Worm (Caenorhabditis elegans): ENCODE measurements around the gene F10B5.2.

DNA sequence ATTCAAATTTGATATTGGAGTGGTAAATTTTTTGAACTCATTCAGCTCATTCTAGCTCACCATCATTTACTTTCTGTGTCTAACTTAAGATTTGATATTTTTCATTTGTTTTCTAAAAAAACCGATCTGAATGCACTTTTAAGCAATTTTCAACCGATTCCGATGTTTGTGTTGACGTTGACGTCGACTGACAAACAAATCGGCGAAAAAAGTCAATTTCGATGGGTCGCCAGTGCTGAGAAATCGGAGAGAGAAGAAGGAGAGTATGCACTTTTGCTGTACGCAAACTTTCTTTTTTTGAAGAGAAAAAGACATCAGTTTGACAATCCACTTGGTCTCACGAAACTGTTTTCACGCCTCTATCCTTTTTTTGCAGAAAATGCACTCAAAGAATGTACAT lies 19.1 kb upstream of the F10B5.2 start:
- no peak for TF ChIP-seq ceh-82 (tag; optimal IDR thresholded peaks at IDR 0.05)
- TF ChIP-seq daf-12 (tag; optimal IDR thresholded peaks at IDR 0.05): no peak
- no peak for TF ChIP-seq lin-15B (tag; optimal IDR thresholded peaks at IDR 0.05)
- TF ChIP-seq lsy-2 (tag; optimal IDR thresholded peaks at IDR 0.05): no peak

All from whole organism, L4 larva.